Fruit fly (Drosophila melanogaster) whole organism, prepupa: Measurements from ENCODE around the gene Smr.

Experiments used
- CG32006 ChIP-seq: fragments of 200-800 bp; sonication (Bioruptor generic); optimal IDR thresholded peaks from 3 replicates; lab custom pipeline; 2017; ENCODE audit warnings: missing biosample characterization, mild to moderate bottlenecking, missing genetic modification characterization
- Eip93F ChIP-seq: fragments of 200-800 bp; sonication (Bioruptor generic); optimal IDR thresholded peaks from 2 replicates; lab custom pipeline; 2016; ENCODE audit warnings: missing biosample characterization, mild to moderate bottlenecking, missing genetic modification characterization
- Ets96B ChIP-seq: fragments of 200-800 bp; optimal IDR thresholded peaks from 2 replicates; lab custom pipeline; 2019; ENCODE audit warnings: missing biosample characterization, mild to moderate bottlenecking, missing genetic modification characterization, moderate library complexity
- Hr39 ChIP-seq: fragments of 200-800 bp; sonication (Bioruptor generic); optimal IDR thresholded peaks from 2 replicates; lab custom pipeline; 2016; ENCODE audit warnings: missing biosample characterization, missing genetic modification characterization
- Lpt ChIP-seq: fragments of 200-800 bp; sonication (Bioruptor generic); optimal IDR thresholded peaks from 3 replicates; lab custom pipeline; 2016; ENCODE audit warnings: missing biosample characterization, missing genetic modification characterization
- Sox14 ChIP-seq: fragments of 200-800 bp; sonication (Bioruptor generic); optimal IDR thresholded peaks from 3 replicates; lab custom pipeline; 2016; ENCODE audit warnings: missing biosample characterization, missing genetic modification characterization
- fd59A ChIP-seq: fragments of 200-800 bp; sonication (Bioruptor generic); optimal IDR thresholded peaks from 2 replicates; lab custom pipeline; 2017; ENCODE audit warnings: missing biosample characterization, mild to moderate bottlenecking, missing genetic modification characterization, missing genetic modification reagents
- fd85E ChIP-seq: fragments of 200-800 bp; sonication (Bioruptor generic); optimal IDR thresholded peaks from 3 replicates; lab custom pipeline; 2016; ENCODE audit warnings: missing biosample characterization, missing genetic modification characterization
- net ChIP-seq: fragments of 200-800 bp; sonication (Bioruptor generic); optimal IDR thresholded peaks from 3 replicates; lab custom pipeline; 2016; ENCODE audit warnings: missing biosample characterization, missing genetic modification characterization

dm6 chrX:12664117-12664783 is 78.2 kb downstream of the Smr start:
- no peak for TF ChIP-seq Lpt
- TF ChIP-seq CG32006 (GFP tag; lab: Kevin White, UChicago), result no peak
- TF ChIP-seq fd59A (GFP tag; lab: Kevin White, UChicago), result no peak
- TF ChIP-seq fd85E (GFP tag; lab: Kevin White, UChicago), result no peak
- TF ChIP-seq Eip93F, result no peak
- TF ChIP-seq Ets96B (tag; lab: Kevin White, UChicago), result no peak
- TF ChIP-seq net (GFP tag; lab: Kevin White, UChicago), result no peak
- no peak for TF ChIP-seq Hr39
- no peak for TF ChIP-seq Sox14
